Worm (Caenorhabditis elegans) whole organism, early embryonic: Measurements from ENCODE around the gene srv-2.

ENCODE experiments used
- ama-1 ChIP-seq: fragments of 150-350 bp; optimal IDR thresholded peaks from 2 replicates; lab custom pipeline; 2014
- ceh-36 ChIP-seq: sonication (generic microtip); optimal IDR thresholded peaks from 2 replicates; lab custom pipeline; 2016; ENCODE audit warnings: missing genetic modification characterization, inconsistent platforms, missing compliant biosample characterization
- flt-1 ChIP-seq: fragments of 200-800 bp; sonication (Bioruptor generic); IDR thresholded peaks from 2 replicates; pipeline ENCODE4 v1.3.6; 2022; ENCODE audit warnings: missing genetic modification characterization, missing compliant biosample characterization
- hmbx-1 ChIP-seq: sonication (generic microtip); optimal IDR thresholded peaks from 2 replicates; lab custom pipeline; 2016; ENCODE audit warnings: mild to moderate bottlenecking, missing genetic modification characterization, missing compliant biosample characterization
- hmg-4 ChIP-seq: fragments of 200-800 bp; sonication (Bioruptor generic); optimal IDR thresholded peaks from 2 replicates; lab custom pipeline; 2018; ENCODE audit warnings: mild to moderate bottlenecking, missing genetic modification characterization, missing compliant biosample characterization
- pes-1 ChIP-seq: fragments of 200-800 bp; sonication (Bioruptor generic); IDR thresholded peaks from 2 replicates; pipeline ENCODE4 v1.3.6; 2022; ENCODE audit warnings: missing genetic modification reagents, missing genetic modification characterization, missing compliant biosample characterization
- scrt-1 ChIP-seq: fragments of 200-800 bp; sonication (Bioruptor generic); IDR thresholded peaks from 2 replicates; pipeline ENCODE4 v1.3.6; 2022; ENCODE audit warnings: missing genetic modification characterization, missing compliant biosample characterization
- sea-1 ChIP-seq: fragments of 200-800 bp; sonication (Bioruptor generic); conservative IDR thresholded peaks from 2 replicates; pipeline ENCODE4 v1.3.6; 2022; ENCODE audit warnings: missing genetic modification characterization, missing compliant biosample characterization
- tbx-37 ChIP-seq: fragments of 200-800 bp; sonication (Bioruptor generic); conservative IDR thresholded peaks from 2 replicates; pipeline ENCODE4 v1.3.6; 2022; ENCODE audit warnings: missing genetic modification reagents, missing genetic modification characterization, missing compliant biosample characterization

DNA sequence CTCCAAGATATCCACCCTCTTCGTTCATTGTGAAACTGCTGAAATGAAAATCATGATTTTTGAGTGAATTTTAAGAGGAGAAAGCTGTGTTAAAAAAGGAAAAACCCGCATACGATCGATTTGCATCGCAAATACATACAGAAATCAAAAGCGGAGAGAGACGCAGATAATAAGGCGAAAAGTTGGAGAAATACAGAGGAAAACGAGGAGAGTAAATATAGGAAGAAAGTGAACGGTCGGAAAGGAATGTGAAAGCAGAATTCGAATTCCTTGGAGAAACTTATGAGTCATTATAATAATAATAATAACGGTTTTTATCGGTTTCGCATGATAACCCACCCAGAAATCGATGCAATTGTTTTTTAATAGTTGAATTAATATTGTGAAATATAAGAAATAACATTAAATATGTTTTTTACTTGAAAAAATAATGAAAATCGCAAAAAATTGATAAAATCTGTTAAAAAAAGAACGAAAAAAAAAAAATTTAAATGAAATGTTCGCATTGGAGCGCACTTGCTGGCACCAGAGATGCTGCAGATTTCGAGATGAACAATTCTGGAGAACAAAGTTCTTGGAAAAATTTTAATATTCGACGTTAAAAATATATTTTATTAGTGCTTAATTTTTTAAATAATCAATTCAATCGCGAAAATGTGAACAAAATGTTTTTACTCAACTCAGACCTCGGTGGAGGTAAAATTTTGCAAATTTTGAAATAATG is 5.3 kb upstream of the srv-2 start, which contains the start of gene ccm-3:
- TF ChIP-seq hmg-4 (GFP tag; lab: Kevin White, UChicago) (no peak), hmbx-1 (tag; lab: Kevin White, UChicago) (no peak), tbx-37 (no peak), sea-1 (GFP tag; lab: Robert Waterston, UW) (no peak), ama-1 (lab: Kevin White, UChicago) (no peak), ceh-36 (tag; lab: Kevin White, UChicago) (no peak), pes-1 (no peak), scrt-1 (no peak), flt-1 (no peak)
